Worm (Caenorhabditis elegans) whole organism, L4 larva: ENCODE results near the gene C37C3.1.
A peak's percentile ranks its signal among the peaks of the same experiment; 100 is the strongest.

Source experiments
- F10B5.3 ChIP-seq: sonication (generic microtip); optimal IDR thresholded peaks from 2 replicates; lab custom pipeline; 2016; ENCODE audit warnings: mild to moderate bottlenecking, missing genetic modification characterization, missing compliant biosample characterization
- Y48G9A.11 ChIP-seq: fragments of 200-800 bp; sonication (Bioruptor generic); IDR thresholded peaks from 2 replicates; pipeline ENCODE4 v1.3.6; 2022; ENCODE audit warnings: missing genetic modification reagents, missing genetic modification characterization, missing compliant biosample characterization
- Y5F2A.4 ChIP-seq: fragments of 200-800 bp; sonication (Bioruptor generic); optimal IDR thresholded peaks from 2 replicates; lab custom pipeline; 2018; ENCODE audit warnings: mild to moderate bottlenecking, missing genetic modification characterization, missing compliant biosample characterization
- ZK546.5 ChIP-seq, 2 experiments: sonication (generic microtip); optimal IDR thresholded peaks; 2 replicates each; lab custom pipeline; 2017; ENCODE audit warnings: missing biosample characterization in 2 of 2, missing genetic modification characterization in 2 of 2
- aha-1 ChIP-seq: fragments of 150-350 bp; peaks from one replicate; lab custom pipeline; 2014; ENCODE audit warnings: missing biosample characterization, missing genetic modification characterization
- arid-1 ChIP-seq: fragments of 200-800 bp; sonication (Bioruptor generic); conservative IDR thresholded peaks from 2 replicates; pipeline ENCODE4 v1.3.6; 2022; ENCODE audit warnings: missing genetic modification reagents, missing genetic modification characterization, missing compliant biosample characterization
- ceh-44 ChIP-seq: fragments of 200-800 bp; sonication (Bioruptor generic); IDR thresholded peaks from 2 replicates; pipeline ENCODE4 v1.3.6; 2022; ENCODE audit warnings: missing genetic modification reagents, missing genetic modification characterization, missing compliant biosample characterization
- ceh-62 ChIP-seq: sonication (generic microtip); optimal IDR thresholded peaks from 2 replicates; lab custom pipeline; 2017; ENCODE audit warnings: missing biosample characterization, missing genetic modification characterization
- cey-2 ChIP-seq: sonication (generic microtip); optimal IDR thresholded peaks from 3 replicates; lab custom pipeline; 2017; ENCODE audit warnings: missing genetic modification characterization, mild to moderate bottlenecking, missing compliant biosample characterization, antibody characterized with exemption, borderline replicate concordance; ENCODE audit not compliant: insufficient read depth
- ctbp-1 ChIP-seq: fragments of 200-800 bp; sonication (Bioruptor generic); IDR thresholded peaks from 2 replicates; pipeline ENCODE4 v1.3.6; 2022; ENCODE audit warnings: missing genetic modification reagents, missing genetic modification characterization, missing compliant biosample characterization
- daf-12 ChIP-seq: fragments of 150-350 bp; optimal IDR thresholded peaks from 2 replicates; lab custom pipeline; 2014; ENCODE audit warnings: missing biosample characterization, missing genetic modification reagents, missing genetic modification characterization
- daf-16 ChIP-seq, 3 experiments: sonication (generic microtip); optimal IDR thresholded peaks; 2 replicates each; lab custom pipeline; 2016 to 2017; ENCODE audit warnings: missing genetic modification characterization in 3 of 3, missing genetic modification reagents in 3 of 3, mild to moderate bottlenecking in 2 of 3, missing compliant biosample characterization in 2 of 3, missing biosample characterization in 1 of 3, moderate library complexity in 1 of 3
- dmd-6 ChIP-seq: fragments of 200-800 bp; sonication (Bioruptor generic); IDR thresholded peaks from 2 replicates; pipeline ENCODE4 v1.3.6; 2022; ENCODE audit warnings: missing genetic modification reagents, missing genetic modification characterization, missing compliant biosample characterization
- dmd-9 ChIP-seq: fragments of 200-800 bp; sonication (Bioruptor generic); IDR thresholded peaks from 2 replicates; pipeline ENCODE4 v1.3.6; 2022; ENCODE audit warnings: missing genetic modification reagents, missing genetic modification characterization, missing compliant biosample characterization
- dpl-1 ChIP-seq: fragments of 150-350 bp; optimal IDR thresholded peaks from 2 replicates; lab custom pipeline; 2014; ENCODE audit warnings: missing biosample characterization, missing genetic modification reagents, missing genetic modification characterization
- duxl-1 ChIP-seq: sonication (generic microtip); optimal IDR thresholded peaks from 2 replicates; lab custom pipeline; 2016; ENCODE audit warnings: mild to moderate bottlenecking, missing genetic modification characterization, moderate library complexity, missing compliant biosample characterization; ENCODE audit not compliant: poor library complexity
- dve-1 ChIP-seq: sonication (generic microtip); optimal IDR thresholded peaks from 2 replicates; lab custom pipeline; 2017; ENCODE audit warnings: antibody characterized with exemption, mild to moderate bottlenecking, missing genetic modification characterization, missing compliant biosample characterization; ENCODE audit not compliant: insufficient read depth
- fos-1 ChIP-seq: fragments of 150-350 bp; optimal IDR thresholded peaks from 2 replicates; lab custom pipeline; 2014; ENCODE audit warnings: missing biosample characterization, missing genetic modification characterization
- hlh-11 ChIP-seq: fragments of 200-800 bp; sonication (Bioruptor generic); optimal IDR thresholded peaks from 2 replicates; lab custom pipeline; 2018; ENCODE audit warnings: mild to moderate bottlenecking, missing genetic modification characterization, missing compliant biosample characterization
- hlh-30 ChIP-seq: sonication (generic microtip); optimal IDR thresholded peaks from 2 replicates; lab custom pipeline; 2017; ENCODE audit warnings: antibody characterized with exemption, mild to moderate bottlenecking, missing genetic modification characterization, missing compliant biosample characterization; ENCODE audit not compliant: insufficient read depth
- lim-7 ChIP-seq: fragments of 200-800 bp; sonication (Bioruptor generic); IDR thresholded peaks from 2 replicates; pipeline ENCODE4 v1.3.6; 2022; ENCODE audit warnings: missing genetic modification characterization, missing compliant biosample characterization
- lin-15B ChIP-seq: fragments of 150-350 bp; sonication (generic microtip); optimal IDR thresholded peaks from 3 replicates; lab custom pipeline; 2014; ENCODE audit warnings: missing biosample characterization, missing genetic modification characterization
- lin-39 ChIP-seq: fragments of 150-350 bp; optimal IDR thresholded peaks from 2 replicates; lab custom pipeline; 2014; ENCODE audit warnings: missing biosample characterization, missing genetic modification reagents, missing genetic modification characterization
- lsy-2 ChIP-seq, 2 experiments: fragments of 150-350 bp in 1 of 2; sonication (generic microtip) in 1 of 2; optimal IDR thresholded peaks; 2 replicates each; lab custom pipeline; 2014 to 2017; ENCODE audit warnings: missing biosample characterization in 2 of 2, missing genetic modification characterization in 2 of 2
- mes-2 ChIP-seq: sonication (generic microtip); optimal IDR thresholded peaks from 2 replicates; lab custom pipeline; 2016; ENCODE audit warnings: missing genotype, mild to moderate bottlenecking, missing genetic modification characterization, missing compliant biosample characterization; ENCODE audit not compliant: poor library complexity, severe bottlenecking
- nhr-102 ChIP-seq: sonication (generic microtip); optimal IDR thresholded peaks from 2 replicates; lab custom pipeline; 2016; ENCODE audit warnings: mild to moderate bottlenecking, missing genetic modification characterization, moderate library complexity, missing compliant biosample characterization
- nhr-11 ChIP-seq: fragments of 150-350 bp; optimal IDR thresholded peaks from 2 replicates; lab custom pipeline; 2014; ENCODE audit warnings: missing biosample characterization, missing genetic modification characterization
- nhr-111 ChIP-seq: fragments of 200-800 bp; sonication (Bioruptor generic); optimal IDR thresholded peaks from 2 replicates; lab custom pipeline; 2018; ENCODE audit warnings: mild to moderate bottlenecking, missing genetic modification characterization, missing compliant biosample characterization
- nhr-25 ChIP-seq: sonication (generic microtip); optimal IDR thresholded peaks from 2 replicates; lab custom pipeline; 2017; ENCODE audit warnings: missing genetic modification characterization, mild to moderate bottlenecking, missing compliant biosample characterization, antibody characterized with exemption, moderate library complexity, borderline replicate concordance; ENCODE audit not compliant: insufficient read depth
- nhr-28 ChIP-seq: fragments of 150-350 bp; optimal IDR thresholded peaks from 2 replicates; lab custom pipeline; 2014; ENCODE audit warnings: missing biosample characterization, missing genetic modification characterization
- nhr-6 ChIP-seq: fragments of 150-350 bp; optimal IDR thresholded peaks from 2 replicates; lab custom pipeline; 2014; ENCODE audit warnings: missing biosample characterization, missing genetic modification characterization
- pqm-1 ChIP-seq: sonication (generic microtip); optimal IDR thresholded peaks from 2 replicates; lab custom pipeline; 2017; ENCODE audit warnings: missing biosample characterization, missing genetic modification characterization
- snpc-1.2 ChIP-seq: fragments of 200-800 bp; sonication (Bioruptor generic); IDR thresholded peaks from 2 replicates; pipeline ENCODE4 v1.3.6; 2022; ENCODE audit warnings: missing genetic modification reagents, missing genetic modification characterization, missing compliant biosample characterization
- snpc-4 ChIP-seq: fragments of 150-350 bp; optimal IDR thresholded peaks from 2 replicates; lab custom pipeline; 2014; ENCODE audit warnings: missing biosample characterization, missing genetic modification characterization
- spr-3 ChIP-seq: fragments of 200-800 bp; sonication (Bioruptor generic); optimal IDR thresholded peaks from 2 replicates; lab custom pipeline; 2018; ENCODE audit warnings: mild to moderate bottlenecking, missing genetic modification characterization, missing compliant biosample characterization
- unc-62 ChIP-seq, 3 experiments: fragments of 150-350 bp in 1 of 3; sonication (generic microtip); optimal IDR thresholded peaks in 2 of 3; peaks in 1 of 3; 1 replicate in 1 of 3; 2 replicates in 2 of 3; lab custom pipeline; 2014 to 2017; ENCODE audit warnings: missing biosample characterization in 3 of 3, missing genetic modification characterization in 3 of 3, missing genetic modification reagents in 3 of 3, missing genotype in 1 of 3
- zip-2 ChIP-seq: fragments of 150-350 bp; optimal IDR thresholded peaks from 2 replicates; lab custom pipeline; 2014; ENCODE audit warnings: missing biosample characterization, missing genetic modification characterization

The C37C3.1 gene

DNA sequence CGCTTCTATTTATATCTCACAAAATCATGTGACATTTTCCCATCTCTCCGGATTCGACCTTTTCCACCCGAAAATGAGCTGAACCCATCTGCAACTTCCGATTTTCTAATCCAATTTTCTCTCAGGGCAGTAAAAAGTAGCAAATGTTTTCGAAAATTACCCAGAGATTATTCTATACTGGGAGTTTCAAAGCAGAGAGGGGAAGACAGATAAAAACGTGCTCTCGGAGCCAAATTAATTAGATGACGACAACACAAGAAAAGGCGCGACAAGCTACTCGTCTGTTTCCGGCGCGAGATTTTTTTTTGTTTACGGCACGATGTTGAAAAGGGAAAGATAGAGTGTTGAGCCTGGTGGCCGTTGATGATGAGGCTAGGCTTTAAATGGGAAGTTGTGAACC, 26.7 kb downstream of the C37C3.1 start:
- peak; percentile 1 for TF ChIP-seq nhr-11 (tag; lab: Kevin White, UChicago)
- TF ChIP-seq unc-62 (GFP tag; optimal IDR thresholded peaks at IDR 0.05 in 1 of 2; lab: Kevin White, UChicago), result no peak
- no peak for TF ChIP-seq unc-62 (tag; optimal IDR thresholded peaks at IDR 0.05; lab: Kevin White, UChicago)
- peak; percentile 84 for TF ChIP-seq aha-1 (tag; lab: Kevin White, UChicago)

ce11 chrV:7888036-7888435, 30.3 kb downstream of the C37C3.1 start:
- TF ChIP-seq fos-1 (tag; lab: Kevin White, UChicago), result no peak
- no peak for TF ChIP-seq nhr-25 (tag; lab: Kevin White, UChicago)
- TF ChIP-seq nhr-28 (tag; lab: Kevin White, UChicago), result peak; percentile 37
- TF ChIP-seq aha-1 (tag; lab: Kevin White, UChicago), result no peak
- no peak for TF ChIP-seq lin-15B
- peak; percentile 43 for TF ChIP-seq dve-1 (tag; lab: Kevin White, UChicago)
- peak; percentile 9 for TF ChIP-seq nhr-6
- TF ChIP-seq hlh-11 (tag; lab: Kevin White, UChicago), result peak; percentile 54
- TF ChIP-seq F10B5.3 (tag; lab: Kevin White, UChicago), result no peak
- no peak for TF ChIP-seq Y5F2A.4 (GFP tag; lab: Kevin White, UChicago)
- no peak for TF ChIP-seq daf-16 (GFP tag; optimal IDR thresholded peaks at IDR 0.05; lab: Kevin White, UChicago)
- TF ChIP-seq daf-16 (tag; optimal IDR thresholded peaks at IDR 0.05; lab: Kevin White, UChicago), result peak; percentile 69
- no peak for TF ChIP-seq lim-7 (GFP tag; lab: Robert Waterston, UW)
- no peak for TF ChIP-seq arid-1 (GFP tag; lab: Robert Waterston, UW)
- TF ChIP-seq nhr-111 (GFP tag; lab: Kevin White, UChicago), result no peak
- TF ChIP-seq nhr-102, result no peak
- peak; percentile 80 for TF ChIP-seq pqm-1 (tag; lab: Kevin White, UChicago)
- TF ChIP-seq dmd-6 (GFP tag; lab: Robert Waterston, UW), result peak; percentile 45
- no peak for TF ChIP-seq spr-3
- TF ChIP-seq mes-2 (tag; lab: Kevin White, UChicago), result peak; percentile 22
- TF ChIP-seq daf-12 (tag; lab: Kevin White, UChicago), result no peak
- TF ChIP-seq snpc-4 (tag; lab: Kevin White, UChicago), result no peak
- no peak for TF ChIP-seq Y48G9A.11 (GFP tag; lab: Robert Waterston, UW)
- no peak for TF ChIP-seq snpc-1.2 (GFP tag; lab: Robert Waterston, UW)
- no peak for TF ChIP-seq lsy-2 (tag; optimal IDR thresholded peaks at IDR 0.05; lab: Kevin White, UChicago)
- TF ChIP-seq, all 104 proteins: peak for 8

DNA sequence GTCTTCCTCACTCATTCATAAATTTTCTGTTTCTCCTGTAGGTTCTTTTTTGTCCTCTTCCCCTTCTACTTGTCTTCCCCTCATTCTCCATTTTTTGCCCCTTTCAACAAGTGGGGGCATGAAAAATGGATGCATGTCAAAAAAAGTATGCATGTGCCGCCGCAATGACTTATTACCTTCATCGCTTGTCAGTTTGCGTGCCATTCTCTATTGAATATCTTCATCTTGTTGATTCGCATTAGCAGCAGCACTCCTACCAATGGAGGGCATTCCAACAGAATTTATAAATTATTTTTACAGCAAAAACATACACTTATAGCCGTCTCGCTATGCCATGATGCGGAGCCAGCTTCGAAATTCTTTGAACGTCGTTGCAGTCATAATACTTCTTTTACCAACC, 33.5 kb downstream of the C37C3.1 start, which contains the start of gene F40A3.1:
TSS of gene F40A3.1 (plus strand) at position 301 of the 400 bp plus-strand sequence.
- TF ChIP-seq ZK546.5 (tag; optimal IDR thresholded peaks at IDR 0.05; lab: Kevin White, UChicago), result no peak
- TF ChIP-seq lin-39 (tag; lab: Kevin White, UChicago), result no peak
- no peak for TF ChIP-seq duxl-1 (tag; lab: Kevin White, UChicago)
- TF ChIP-seq ceh-62 (tag; lab: Kevin White, UChicago), result no peak
- TF ChIP-seq aha-1 (tag; lab: Kevin White, UChicago), result peak; percentile 29
- TF ChIP-seq unc-62 (GFP tag; optimal IDR thresholded peaks at IDR 0.05 in 1 of 2; lab: Kevin White, UChicago), result peak in 1 of 2 experiments; percentile 32
- no peak for TF ChIP-seq unc-62 (tag; optimal IDR thresholded peaks at IDR 0.05; lab: Kevin White, UChicago)

DNA sequence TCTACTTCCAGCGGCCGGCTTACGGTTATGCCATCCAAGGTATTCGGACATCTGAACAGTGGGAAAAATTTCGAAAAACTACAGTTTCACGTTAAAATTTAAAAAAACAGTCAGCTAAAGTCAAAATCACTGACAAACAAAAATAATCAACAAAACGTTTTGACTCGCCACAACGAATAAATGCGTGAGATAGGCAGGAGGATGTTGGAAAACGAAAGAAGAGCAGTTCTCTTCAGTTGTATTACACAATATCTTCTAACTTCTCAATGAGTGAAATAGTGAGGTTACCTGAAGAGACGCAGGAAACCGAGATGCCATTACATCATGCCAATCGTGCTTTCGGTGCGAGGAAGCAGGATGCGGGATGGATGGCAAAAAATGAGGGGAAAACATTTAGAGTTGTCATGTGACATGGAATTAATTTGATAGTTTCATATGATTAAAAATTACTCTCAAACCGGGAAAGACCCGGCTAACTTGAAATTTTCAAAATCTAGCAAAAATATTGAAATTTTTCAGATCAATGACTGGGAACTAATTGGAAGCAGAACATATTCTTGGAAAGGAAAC, 36.1 kb downstream of the C37C3.1 start, which contains the start of gene F40A3.6:
TSS of gene F40A3.6 (minus strand) at position 51 of the 570 bp plus-strand sequence.
- TF ChIP-seq ctbp-1 (GFP tag; lab: Robert Waterston, UW) (no peak), Y5F2A.4 (GFP tag; lab: Kevin White, UChicago) (no peak), ceh-44 (GFP tag; lab: Robert Waterston, UW) (no peak), lsy-2 (tag; optimal IDR thresholded peaks at IDR 0.05; lab: Kevin White, UChicago) (no peak), hlh-30 (tag; lab: Kevin White, UChicago) (no peak), nhr-11 (tag; lab: Kevin White, UChicago) (peak; percentile 47), dmd-9 (no peak), dpl-1 (GFP tag; lab: Kevin White, UChicago) (no peak), zip-2 (tag; lab: Kevin White, UChicago) (no peak), mes-2 (tag; lab: Kevin White, UChicago) (no peak), hlh-11 (tag; lab: Kevin White, UChicago) (peak; percentile 25), nhr-102 (no peak), unc-62 (GFP tag; optimal IDR thresholded peaks at IDR 0.05 in 1 of 2; lab: Kevin White, UChicago) (peak in 1 of 2 experiments; percentile 44), unc-62 (tag; optimal IDR thresholded peaks at IDR 0.05; lab: Kevin White, UChicago) (no peak), cey-2 (tag; lab: Kevin White, UChicago) (no peak), daf-16 (GFP tag; optimal IDR thresholded peaks at IDR 0.05; lab: Kevin White, UChicago) (peak in 1 of 2 experiments; percentile 58), daf-16 (tag; optimal IDR thresholded peaks at IDR 0.05; lab: Kevin White, UChicago) (no peak), lin-39 (tag; lab: Kevin White, UChicago) (no peak)
